Fruit fly (Drosophila melanogaster) S2 (cell line): ENCODE results near the gene NimC3.

Experiments used
- CG8478 ChIP-seq: fragments of >200 bp; optimal IDR thresholded peaks from 2 replicates; lab custom pipeline; 2018
- CTCF ChIP-seq, 2 experiments: fragments of >200 bp; optimal IDR thresholded peaks; 2 replicates each; lab custom pipeline; 2018

- TF ChIP-seq CG8478 (lab: Kevin White, UChicago) (no peak), CTCF (optimal IDR thresholded peaks at IDR 0.05; lab: Kevin White, UChicago) (no peak)
Measured at dm6 chr2L:14013478-14013877, 6.5 kb downstream of the NimC3 start.
